Fruit fly (Drosophila melanogaster): ENCODE measurements around the gene CG9663.

CG9663 gene

dm6 chr2L:3338566-3339215 lies 35.8 kb upstream of the CG9663 start (continued):
- TF ChIP-seq CG1529 (GFP tag; optimal IDR thresholded peaks at IDR 0.05) = peak; percentile 86
- TF ChIP-seq Xrp1 (GFP tag; IDR thresholded peaks at IDR 0.05) = peak; percentile 92; the same call in 1 of the 2 replicates
- TF ChIP-seq Camta (GFP tag; optimal IDR thresholded peaks at IDR 0.05) = peak; percentile 87
- TF ChIP-seq phol (tag; optimal IDR thresholded peaks at IDR 0.05) = peak; percentile 89
- TF ChIP-seq CG11695 (GFP tag; IDR thresholded peaks at IDR 0.05) = peak; percentile 57; the same call in 1 of the 3 replicates
- TF ChIP-seq CG16863 (GFP tag; optimal IDR thresholded peaks at IDR 0.05) = peak; percentile 87
- peak; percentile 80 for TF ChIP-seq Hsf (GFP tag; optimal IDR thresholded peaks at IDR 0.05)
- TF ChIP-seq Elba2 (GFP tag; optimal IDR thresholded peaks at IDR 0.05) = no peak
- TF ChIP-seq CG16779 (GFP tag; IDR thresholded peaks at IDR 0.05) = no peak
- TF ChIP-seq CG10147 (GFP tag; optimal IDR thresholded peaks at IDR 0.05) = no peak
- no peak for TF ChIP-seq CG9797 (GFP tag; optimal IDR thresholded peaks at IDR 0.05)
- peak; percentile 59 for TF ChIP-seq CG30431 (GFP tag; optimal IDR thresholded peaks at IDR 0.05)
- no peak for TF ChIP-seq crol (GFP tag; IDR thresholded peaks at IDR 0.05)
- peak; percentile 56 for TF ChIP-seq Nf-YB (GFP tag; optimal IDR thresholded peaks at IDR 0.05)
- peak; percentile 54 for TF ChIP-seq Vsx1 (GFP tag; optimal IDR thresholded peaks at IDR 0.05)
- peak; percentile 96 for TF ChIP-seq Ets65A (GFP tag)
- no peak for TF ChIP-seq Deaf1 (tag; optimal IDR thresholded peaks at IDR 0.05)
- peak; percentile 44; the same call in 1 of the 2 replicates for TF ChIP-seq CG3847 (GFP tag; IDR thresholded peaks at IDR 0.05)
- no peak for TF ChIP-seq CG10543 (GFP tag; optimal IDR thresholded peaks at IDR 0.05)
- peak; percentile 10 for TF ChIP-seq da (GFP tag; optimal IDR thresholded peaks at IDR 0.05)
- 0 out of 2 replicates have a peak, but pooled peaks have one; percentile 51 for TF ChIP-seq CG14441 (GFP tag; IDR thresholded peaks at IDR 0.05)
- TF ChIP-seq corto (GFP tag; optimal IDR thresholded peaks at IDR 0.05) = no peak
- peak; percentile 78 for TF ChIP-seq shn (GFP tag; optimal IDR thresholded peaks at IDR 0.05)
- peak; percentile 80 for TF ChIP-seq Xbp1 (GFP tag; optimal IDR thresholded peaks at IDR 0.05)
- peak; percentile 32 for TF ChIP-seq CG4707 (GFP tag; optimal IDR thresholded peaks at IDR 0.05)
- TF ChIP-seq CG15479 (GFP tag; optimal IDR thresholded peaks at IDR 0.05) = no peak
- peak; percentile 68; the same call in 1 of the 3 replicates for TF ChIP-seq gce (GFP tag; IDR thresholded peaks at IDR 0.05)
- 0 out of 2 replicates have a peak, but pooled peaks have one; percentile 10 for TF ChIP-seq dimm (GFP tag; IDR thresholded peaks at IDR 0.05)
- peak; percentile 63 for TF ChIP-seq CG1792 (GFP tag; optimal IDR thresholded peaks at IDR 0.05)
- peak; percentile 68 for TF ChIP-seq HHEX (GFP tag; optimal IDR thresholded peaks at IDR 0.05)
- no peak for TF ChIP-seq CG16813 (GFP tag; IDR thresholded peaks at IDR 0.05; ENCODE audit: partially characterized antibody)
- TF ChIP-seq jing (GFP tag; optimal IDR thresholded peaks at IDR 0.05) = peak; percentile 29
- TF ChIP-seq fd3F (GFP tag; optimal IDR thresholded peaks at IDR 0.05) = no peak
- peak; percentile 75 for TF ChIP-seq CG12236 (GFP tag; optimal IDR thresholded peaks at IDR 0.05)
- TF ChIP-seq Sox102F (GFP tag; optimal IDR thresholded peaks at IDR 0.05) = peak; percentile 93
- TF ChIP-seq D (optimal IDR thresholded peaks at IDR 0.05) = no peak
- TF ChIP-seq D (GFP tag; optimal IDR thresholded peaks at IDR 0.05) = peak; percentile 92
- no peak; the same call in 1 of the 2 replicates for TF ChIP-seq CG8765 (GFP tag; IDR thresholded peaks at IDR 0.05)
- TF ChIP-seq Lpt (GFP tag; optimal IDR thresholded peaks at IDR 0.05) = no peak
- peak; percentile 76; the same call in 2 of the 3 replicates for TF ChIP-seq ase (GFP tag; IDR thresholded peaks at IDR 0.05)
- peak; percentile 89 for TF ChIP-seq pnt (GFP tag; optimal IDR thresholded peaks at IDR 0.05)
- TF ChIP-seq ftz-f1 (GFP tag; optimal IDR thresholded peaks at IDR 0.05) = no peak
- peak; percentile 90 for TF ChIP-seq chn (GFP tag; optimal IDR thresholded peaks at IDR 0.05)
- TF ChIP-seq Sox100B (GFP tag; optimal IDR thresholded peaks at IDR 0.05) = peak; percentile 51
- peak; percentile 70 for TF ChIP-seq E2f1 (GFP tag; IDR thresholded peaks at IDR 0.05)
- TF ChIP-seq CG3407 (GFP tag; optimal IDR thresholded peaks at IDR 0.05) = peak; percentile 85
- TF ChIP-seq stwl (tag; optimal IDR thresholded peaks at IDR 0.05) = peak; percentile 9
- TF ChIP-seq sisA (GFP tag; IDR thresholded peaks at IDR 0.05) = peak; percentile 91
- no peak for TF ChIP-seq CG31224 (GFP tag; IDR thresholded peaks at IDR 0.05)
- no peak for TF ChIP-seq Atf6 (GFP tag; IDR thresholded peaks at IDR 0.05)
- peak; percentile 86 for TF ChIP-seq Awh (GFP tag; IDR thresholded peaks at IDR 0.05)
